Worm (Caenorhabditis elegans): Measurements from ENCODE around the gene C25D7.16.

Gene C25D7.16

ce11 chrV:15087207-15087706 lies 31.3 kb downstream of the C25D7.16 start, which contains the start of the genes C01G10.15 and C01G10.6:
TSS of gene C01G10.15 (minus strand) at chrV:15087307.
TSS of gene C01G10.6 (plus strand) at chrV:15087656.
- TF ChIP-seq lin-13 (GFP tag; optimal IDR thresholded peaks at IDR 0.05) (no peak), ces-1 (GFP tag; optimal IDR thresholded peaks at IDR 0.05) (no peak), ceh-28 (tag; optimal IDR thresholded peaks at IDR 0.05) (no peak), saeg-2 (GFP tag; IDR thresholded peaks at IDR 0.05) (no peak), unc-62 (GFP tag; optimal IDR thresholded peaks at IDR 0.05 in 1 of 2) (no peak), unc-62 (tag; optimal IDR thresholded peaks at IDR 0.05) (no peak), egl-27 (tag; optimal IDR thresholded peaks at IDR 0.05) (no peak), dpl-1 (GFP tag; optimal IDR thresholded peaks at IDR 0.05) (no peak), Y48G9A.11 (GFP tag; IDR thresholded peaks at IDR 0.05) (no peak), duxl-1 (tag; optimal IDR thresholded peaks at IDR 0.05; ENCODE audit: poor library complexity) (no peak), nhr-76 (tag; optimal IDR thresholded peaks at IDR 0.05) (no peak), aha-1 (tag) (no peak), daf-19 (GFP tag; conservative IDR thresholded peaks at IDR 0.05) (no peak), hlh-30 (tag; optimal IDR thresholded peaks at IDR 0.05; ENCODE audit: insufficient read depth) (no peak), pha-4 (GFP tag; IDR thresholded peaks at IDR 0.05) (no peak), pha-4 (tag; optimal IDR thresholded peaks at IDR 0.05) (no peak), Y105C5A.15 (GFP tag; IDR thresholded peaks at IDR 0.05) (no peak), vab-7 (GFP tag; IDR thresholded peaks at IDR 0.05) (no peak), nhr-41 (GFP tag; IDR thresholded peaks at IDR 0.05) (no peak), nhr-28 (tag; optimal IDR thresholded peaks at IDR 0.05) (no peak), Y75B8A.6 (GFP tag; IDR thresholded peaks at IDR 0.05) (no peak)

- TF ChIP-seq nhr-237 (tag; optimal IDR thresholded peaks at IDR 0.05), result no peak
Measured at ce11 chrV:15088613-15089012, 32.6 kb downstream of the C25D7.16 start, which contains the start of gene C01G10.18. TSS of gene C01G10.18 (minus strand) at chrV:15088713.

ce11 chrV:15089438-15089837 lies 33.5 kb downstream of the C25D7.16 start, which contains the start of the genes C01G10.5 and C01G10.4:
TSS of gene C01G10.5 (minus strand) at chrV:15089538.
TSS of gene C01G10.4 (plus strand) at chrV:15089740.
- TF ChIP-seq Y105C5A.15 (GFP tag; IDR thresholded peaks at IDR 0.05) (no peak), mxl-2 (GFP tag; conservative IDR thresholded peaks at IDR 0.05) (no peak), fos-1 (tag; optimal IDR thresholded peaks at IDR 0.05) (no peak), unc-62 (GFP tag; optimal IDR thresholded peaks at IDR 0.05 in 1 of 2) (no peak), unc-62 (tag; optimal IDR thresholded peaks at IDR 0.05) (no peak), nhr-76 (tag; optimal IDR thresholded peaks at IDR 0.05) (no peak), F49E8.2 (tag; optimal IDR thresholded peaks at IDR 0.05; ENCODE audit: borderline replicate concordance) (no peak), madf-5 (GFP tag; IDR thresholded peaks at IDR 0.05) (no peak), ztf-11 (tag; optimal IDR thresholded peaks at IDR 0.05) (no peak), madf-9 (GFP tag; conservative IDR thresholded peaks at IDR 0.05) (no peak), nhr-41 (GFP tag; IDR thresholded peaks at IDR 0.05) (no peak), zag-1 (tag; optimal IDR thresholded peaks at IDR 0.05) (no peak), zip-11 (GFP tag; IDR thresholded peaks at IDR 0.05) (no peak), attf-4 (tag; optimal IDR thresholded peaks at IDR 0.05) (no peak)

- TF ChIP-seq dmd-6 (GFP tag; IDR thresholded peaks at IDR 0.05), result no peak
Measured at ce11 chrV:15090457-15090856, 34.5 kb downstream of the C25D7.16 start, which contains the start of gene C01G10.17. TSS of gene C01G10.17 (plus strand) at chrV:15090757.

ce11 chrV:15092666-15093065 lies 36.7 kb downstream of the C25D7.16 start, which contains the start of gene txt-12:
TSS of gene txt-12 (plus strand) at chrV:15092966.
- TF ChIP-seq set-16 (GFP tag; IDR thresholded peaks at IDR 0.05), result no peak
- no peak for TF ChIP-seq daf-16 (GFP tag; optimal IDR thresholded peaks at IDR 0.05)
- TF ChIP-seq daf-16 (tag; optimal IDR thresholded peaks at IDR 0.05), result no peak
- no peak for TF ChIP-seq zfp-2 (tag; optimal IDR thresholded peaks at IDR 0.05)
- TF ChIP-seq snpc-4 (tag; optimal IDR thresholded peaks at IDR 0.05), result no peak
- TF ChIP-seq aly-2 (tag; optimal IDR thresholded peaks at IDR 0.05), result no peak
- TF ChIP-seq mxl-3 (GFP tag; optimal IDR thresholded peaks at IDR 0.05), result no peak
- TF ChIP-seq nhr-77 (tag; optimal IDR thresholded peaks at IDR 0.05), result no peak
- no peak for TF ChIP-seq nhr-102 (tag; optimal IDR thresholded peaks at IDR 0.05)
- TF ChIP-seq skn-1 (tag; optimal IDR thresholded peaks at IDR 0.05), result no peak
- TF ChIP-seq nhr-41 (GFP tag; IDR thresholded peaks at IDR 0.05), result no peak
- no peak for TF ChIP-seq rbr-2 (tag; optimal IDR thresholded peaks at IDR 0.05)
- TF ChIP-seq nhr-76 (tag; optimal IDR thresholded peaks at IDR 0.05), result no peak
- TF ChIP-seq ama-1 (optimal IDR thresholded peaks at IDR 0.05), result no peak
- TF ChIP-seq madf-5 (GFP tag; IDR thresholded peaks at IDR 0.05), result no peak
- no peak for TF ChIP-seq ces-1 (GFP tag; optimal IDR thresholded peaks at IDR 0.05)
- no peak for TF ChIP-seq saeg-2 (GFP tag; IDR thresholded peaks at IDR 0.05)
- TF ChIP-seq cey-2 (tag; optimal IDR thresholded peaks at IDR 0.05; ENCODE audit: borderline replicate concordance, insufficient read depth), result no peak
- no peak for TF ChIP-seq ctbp-1 (GFP tag; IDR thresholded peaks at IDR 0.05)
